Fruit fly (Drosophila melanogaster) whole organism, embryonic: ENCODE data around the gene SelT.

ENCODE experiments used
- Atf6 ChIP-seq: fragments of 200-800 bp; sonication (Bioruptor generic); IDR thresholded peaks from 2 replicates; pipeline ENCODE4 v1.3.6; 2022; ENCODE audit warnings: missing biosample characterization, missing genetic modification characterization
- CG1024 ChIP-seq: fragments of 200-800 bp; sonication (Bioruptor generic); IDR thresholded peaks from 2 replicates; pipeline ENCODE4 v1.3.6; 2022; ENCODE audit warnings: missing biosample characterization, missing genetic modification characterization
- CG11247 ChIP-seq: fragments of 200-800 bp; sonication (Bioruptor generic); IDR thresholded peaks from 2 replicates; pipeline ENCODE4 v1.3.6; 2022; ENCODE audit warnings: missing biosample characterization, missing genetic modification characterization
- CG11398 ChIP-seq: fragments of 200-800 bp; sonication (Bioruptor generic); optimal IDR thresholded peaks from 2 replicates; lab custom pipeline; 2016; ENCODE audit warnings: missing biosample characterization, missing genetic modification characterization
- CG11696 ChIP-seq: fragments of 200-800 bp; sonication (Bioruptor generic); IDR thresholded peaks from 2 replicates; pipeline ENCODE4 v1.3.6; 2022; ENCODE audit warnings: missing biosample characterization, missing genetic modification characterization
- CG13287 ChIP-seq: fragments of 200-800 bp; sonication (Bioruptor generic); IDR thresholded peaks from 2 replicates; pipeline ENCODE4 v1.3.6; 2022; ENCODE audit warnings: missing biosample characterization, missing genetic modification characterization; ENCODE audit not compliant: partially characterized antibody
- CG13775 ChIP-seq: fragments of 200-800 bp; sonication (Bioruptor generic); optimal IDR thresholded peaks from 3 replicates; lab custom pipeline; 2017; ENCODE audit warnings: missing biosample characterization, mild to moderate bottlenecking, missing genetic modification characterization
- CG13894 ChIP-seq: fragments of 200-800 bp; sonication (Bioruptor generic); optimal IDR thresholded peaks from 3 replicates; lab custom pipeline; 2018; ENCODE audit warnings: missing biosample characterization, mild to moderate bottlenecking, missing genetic modification characterization, moderate library complexity
- CG15011 ChIP-seq: fragments of 200-800 bp; sonication (Bioruptor generic); optimal IDR thresholded peaks from 3 replicates; lab custom pipeline; 2018; ENCODE audit warnings: missing biosample characterization, mild to moderate bottlenecking, missing genetic modification characterization
- CG17802 ChIP-seq: fragments of 200-800 bp; sonication (Bioruptor generic); optimal IDR thresholded peaks from 2 replicates; lab custom pipeline; 2018; ENCODE audit warnings: missing biosample characterization, mild to moderate bottlenecking, missing genetic modification characterization, moderate library complexity
- CG18599 ChIP-seq: fragments of 200-800 bp; sonication (Bioruptor generic); optimal IDR thresholded peaks from 3 replicates; lab custom pipeline; 2017; ENCODE audit warnings: missing biosample characterization, missing genetic modification characterization, mild to moderate bottlenecking, moderate library complexity, missing genetic modification reagents
- CG2875 ChIP-seq: fragments of 200-800 bp; sonication (Bioruptor generic); optimal IDR thresholded peaks from 2 replicates; lab custom pipeline; 2017; ENCODE audit warnings: missing biosample characterization, mild to moderate bottlenecking, missing genetic modification characterization, missing genetic modification reagents
- CG30403 ChIP-seq: fragments of 200-800 bp; sonication (Bioruptor generic); optimal IDR thresholded peaks from 3 replicates; lab custom pipeline; 2016; ENCODE audit warnings: missing biosample characterization, missing genetic modification characterization
- CG32772 ChIP-seq: fragments of 200-800 bp; sonication (Bioruptor generic); IDR thresholded peaks from 2 replicates; pipeline ENCODE4 v1.3.6; 2022; ENCODE audit warnings: missing biosample characterization, missing genetic modification characterization
- CG3407 ChIP-seq: fragments of 200-800 bp; sonication (Bioruptor generic); optimal IDR thresholded peaks from 2 replicates; lab custom pipeline; 2018; ENCODE audit warnings: missing biosample characterization, mild to moderate bottlenecking, missing genetic modification characterization
- CG3838 ChIP-seq: fragments of 200-800 bp; sonication (Bioruptor generic); optimal IDR thresholded peaks from 3 replicates; lab custom pipeline; 2016; ENCODE audit warnings: missing biosample characterization, missing genetic modification characterization
- CG4424 ChIP-seq: fragments of 200-800 bp; sonication (Bioruptor generic); optimal IDR thresholded peaks from 3 replicates; lab custom pipeline; 2016; ENCODE audit warnings: missing biosample characterization, missing genetic modification characterization
- CG4854 ChIP-seq: fragments of 200-800 bp; sonication (Bioruptor generic); optimal IDR thresholded peaks from 2 replicates; lab custom pipeline; 2016; ENCODE audit warnings: missing biosample characterization, missing genetic modification characterization, inconsistent platforms
- CG6272 ChIP-seq: fragments of 200-800 bp; sonication (Bioruptor generic); IDR thresholded peaks from 2 replicates; pipeline ENCODE4 v1.3.6; 2022; ENCODE audit warnings: missing biosample characterization, missing genetic modification characterization
- CG6654 ChIP-seq: fragments of 200-800 bp; sonication (Bioruptor generic); optimal IDR thresholded peaks from 2 replicates; lab custom pipeline; 2017; ENCODE audit warnings: missing biosample characterization, mild to moderate bottlenecking, missing genetic modification characterization
- CG7786 ChIP-seq: fragments of 200-800 bp; sonication (Bioruptor generic); optimal IDR thresholded peaks from 2 replicates; lab custom pipeline; 2016; ENCODE audit warnings: missing biosample characterization, missing genetic modification characterization
- CG8290 ChIP-seq, 3 experiments: fragments of 200-800 bp; sonication (Bioruptor generic); optimal IDR thresholded peaks; 2 replicates each; lab custom pipeline; 2016 to 2019; ENCODE audit warnings: missing biosample characterization in 3 of 3, missing genetic modification characterization in 3 of 3, mild to moderate bottlenecking in 2 of 3, moderate library complexity in 1 of 3
- CG9215 ChIP-seq: fragments of 200-800 bp; sonication (Bioruptor generic); IDR thresholded peaks from 2 replicates; pipeline ENCODE4 v1.3.6; 2022; ENCODE audit warnings: missing biosample characterization, missing genetic modification characterization
- CHES-1-like ChIP-seq: fragments of 200-800 bp; sonication (Bioruptor generic); optimal IDR thresholded peaks from 2 replicates; lab custom pipeline; 2016; ENCODE audit warnings: missing biosample characterization, missing genetic modification characterization
- CTCF ChIP-seq: fragments of 200-800 bp; sonication (Bioruptor generic); optimal IDR thresholded peaks from 2 replicates; lab custom pipeline; 2017; ENCODE audit warnings: missing biosample characterization, mild to moderate bottlenecking, missing genetic modification characterization, moderate library complexity
- Dek ChIP-seq: fragments of 200-800 bp; sonication (Bioruptor generic); optimal IDR thresholded peaks from 3 replicates; lab custom pipeline; 2019; ENCODE audit warnings: missing biosample characterization, mild to moderate bottlenecking, missing genetic modification characterization, moderate library complexity
- Max ChIP-seq: fragments of 200-800 bp; sonication (Bioruptor generic); optimal IDR thresholded peaks from 2 replicates; lab custom pipeline; 2016; ENCODE audit warnings: missing biosample characterization, mild to moderate bottlenecking, missing genetic modification characterization
- Meics ChIP-seq: fragments of 200-800 bp; sonication (Bioruptor generic); optimal IDR thresholded peaks from 2 replicates; lab custom pipeline; 2017; ENCODE audit warnings: missing biosample characterization, mild to moderate bottlenecking, missing genetic modification characterization
- Opbp ChIP-seq: fragments of 200-800 bp; sonication (Bioruptor generic); IDR thresholded peaks from 3 replicates; pipeline ENCODE4 v1.3.6; 2022; ENCODE audit warnings: missing biosample characterization, missing genetic modification characterization; ENCODE audit not compliant: partially characterized antibody
- Pdp1 ChIP-seq, 2 experiments: fragments of 200-800 bp; sonication (Bioruptor generic); optimal IDR thresholded peaks; 3 replicates each; lab custom pipeline; 2016; ENCODE audit warnings: missing biosample characterization in 2 of 2, missing genetic modification characterization in 2 of 2, mild to moderate bottlenecking in 1 of 2, moderate library complexity in 1 of 2
- Spps ChIP-seq: fragments of 200-800 bp; sonication (Bioruptor generic); optimal IDR thresholded peaks from 2 replicates; lab custom pipeline; 2018; ENCODE audit warnings: missing biosample characterization, mild to moderate bottlenecking, missing genetic modification characterization
- Sry-β ChIP-seq: fragments of 200-800 bp; sonication (Bioruptor generic); optimal IDR thresholded peaks from 2 replicates; lab custom pipeline; 2018; ENCODE audit warnings: missing biosample characterization, mild to moderate bottlenecking, missing genetic modification characterization, moderate library complexity
- Sry-δ ChIP-seq: fragments of 200-800 bp; sonication (Bioruptor generic); optimal IDR thresholded peaks from 2 replicates; lab custom pipeline; 2016; ENCODE audit warnings: missing biosample characterization, missing genetic modification characterization
- bsh ChIP-seq, 2 experiments: fragments of 200-800 bp; sonication (Bioruptor generic); optimal IDR thresholded peaks; 2 replicates each; lab custom pipeline; 2017 to 2018; ENCODE audit warnings: mild to moderate bottlenecking in 2 of 2, missing biosample characterization in 2 of 2, missing genetic modification characterization in 2 of 2, moderate library complexity in 1 of 2
- caup ChIP-seq: fragments of 200-800 bp; sonication (Bioruptor generic); optimal IDR thresholded peaks from 3 replicates; lab custom pipeline; 2017; ENCODE audit warnings: missing biosample characterization, mild to moderate bottlenecking, missing genetic modification characterization, moderate library complexity; ENCODE audit not compliant: severe bottlenecking
- chinmo ChIP-seq: fragments of 200-800 bp; sonication (Bioruptor generic); IDR thresholded peaks from 4 replicates; pipeline ENCODE4 v1.3.6; 2022; ENCODE audit warnings: missing biosample characterization, missing genetic modification characterization; ENCODE audit not compliant: partially characterized antibody
- chn ChIP-seq: fragments of 200-800 bp; sonication (Bioruptor generic); optimal IDR thresholded peaks from 2 replicates; lab custom pipeline; 2016; ENCODE audit warnings: missing biosample characterization, missing genetic modification characterization
- cwo ChIP-seq: fragments of 200-800 bp; sonication (Bioruptor generic); optimal IDR thresholded peaks from 3 replicates; lab custom pipeline; 2017; ENCODE audit warnings: missing biosample characterization, missing genetic modification characterization, mild to moderate bottlenecking, moderate library complexity, missing genetic modification reagents
- dati ChIP-seq: fragments of 200-800 bp; sonication (Bioruptor generic); IDR thresholded peaks from 2 replicates; pipeline ENCODE4 v1.3.6; 2022; ENCODE audit warnings: missing biosample characterization, missing genetic modification characterization
- dpn ChIP-seq, 2 experiments: fragments of 200-800 bp; sonication (Bioruptor generic); optimal IDR thresholded peaks; 3 replicates each; lab custom pipeline; 2016; ENCODE audit warnings: missing biosample characterization in 2 of 2, missing genetic modification characterization in 2 of 2
- en ChIP-seq: fragments of 200-800 bp; sonication (Bioruptor generic); optimal IDR thresholded peaks from 2 replicates; lab custom pipeline; 2016; ENCODE audit warnings: missing biosample characterization, missing genetic modification characterization
- fru ChIP-seq: fragments of >200 bp; optimal IDR thresholded peaks from 2 replicates; lab custom pipeline; 2017
- ham ChIP-seq: fragments of 200-800 bp; sonication (Bioruptor generic); IDR thresholded peaks from 2 replicates; pipeline ENCODE4 v1.3.6; 2022; ENCODE audit warnings: missing biosample characterization, missing genetic modification characterization
- oc ChIP-seq: fragments of 200-800 bp; sonication (Bioruptor generic); optimal IDR thresholded peaks from 2 replicates; lab custom pipeline; 2018; ENCODE audit warnings: missing biosample characterization, mild to moderate bottlenecking, missing genetic modification characterization, moderate library complexity
- org-1 ChIP-seq: fragments of 200-800 bp; sonication (Bioruptor generic); optimal IDR thresholded peaks from 2 replicates; lab custom pipeline; 2017; ENCODE audit warnings: missing biosample characterization, missing genetic modification characterization
- pb ChIP-seq: fragments of 200-800 bp; sonication (Bioruptor generic); optimal IDR thresholded peaks from 3 replicates; lab custom pipeline; 2016; ENCODE audit warnings: missing biosample characterization, missing genetic modification characterization
- pnt ChIP-seq: fragments of 200-800 bp; sonication (Bioruptor generic); optimal IDR thresholded peaks from 3 replicates; lab custom pipeline; 2016; ENCODE audit warnings: missing biosample characterization, missing genetic modification characterization
- sob ChIP-seq: fragments of 200-800 bp; sonication (Bioruptor generic); IDR thresholded peaks from 2 replicates; pipeline ENCODE4 v1.3.6; 2022; ENCODE audit warnings: missing biosample characterization, missing genetic modification characterization
- sug ChIP-seq: fragments of 200-800 bp; optimal IDR thresholded peaks from 2 replicates; lab custom pipeline; 2019; ENCODE audit warnings: missing biosample characterization, mild to moderate bottlenecking, missing genetic modification characterization, moderate library complexity
- vnd ChIP-seq: fragments of 200-800 bp; sonication (Bioruptor generic); IDR thresholded peaks from 3 replicates; pipeline ENCODE4 v1.3.6; 2022; ENCODE audit warnings: missing biosample characterization, missing genetic modification characterization; ENCODE audit not compliant: partially characterized antibody
- wek ChIP-seq: fragments of 200-800 bp; sonication (Bioruptor generic); optimal IDR thresholded peaks from 3 replicates; lab custom pipeline; 2018; ENCODE audit warnings: missing biosample characterization, mild to moderate bottlenecking, missing genetic modification characterization, moderate library complexity

The SelT gene

dm6 chr2L:5043043-5043442, 32.3 kb downstream of the SelT start, which contains the start of the genes CG33995, CG44000 and CG44001:
TSS of gene CG33995 (plus strand) at chr2L:5043270.
TSS of gene CG44000 (plus strand) at chr2L:5043270.
TSS of gene CG44001 (plus strand) at chr2L:5043270.
- peak; percentile 40 for TF ChIP-seq caup (GFP tag; lab: Kevin White, UChicago)
- TF ChIP-seq org-1 (GFP tag; lab: Kevin White, UChicago) = no peak
- no peak for TF ChIP-seq bsh (GFP tag; optimal IDR thresholded peaks at IDR 0.05; lab: Kevin White, UChicago)
- TF ChIP-seq cwo (GFP tag; lab: Kevin White, UChicago) = no peak
- TF ChIP-seq Atf6 (GFP tag; lab: Robert Waterston, UW) = no peak
- TF ChIP-seq ham (GFP tag; lab: Robert Waterston, UW) = no peak
- peak; percentile 22; the same call in 1 of the 2 replicates for TF ChIP-seq CG9215 (GFP tag; lab: Robert Waterston, UW)
- TF ChIP-seq CG7786 (GFP tag; lab: Kevin White, UChicago) = peak; percentile 60
- TF ChIP-seq CG6654 (GFP tag; lab: Kevin White, UChicago) = no peak
- TF ChIP-seq dpn (GFP tag; optimal IDR thresholded peaks at IDR 0.05; lab: Kevin White, UChicago) = peak; percentile 64 to 76
- peak; percentile 50 for TF ChIP-seq Max (GFP tag; lab: Kevin White, UChicago)
- TF ChIP-seq CG2875 (GFP tag; lab: Kevin White, UChicago) = no peak
- TF ChIP-seq vnd (GFP tag; lab: Robert Waterston, UW) = no peak
- TF ChIP-seq pb = no peak
- TF ChIP-seq CG4854 (GFP tag; lab: Kevin White, UChicago) = peak; percentile 55
- TF ChIP-seq Sry-β (GFP tag; lab: Kevin White, UChicago) = no peak
- peak; percentile 67 for TF ChIP-seq CG30403
- peak; percentile 23 to 76 for TF ChIP-seq Pdp1 (GFP tag; optimal IDR thresholded peaks at IDR 0.05; lab: Kevin White, UChicago)
- TF ChIP-seq chn = peak; percentile 63
- peak; percentile 28 for TF ChIP-seq oc (tag; lab: Kevin White, UChicago)
- TF ChIP-seq CG13775 (GFP tag; lab: Kevin White, UChicago) = peak; percentile 1
- peak; percentile 55 for TF ChIP-seq CG13287 (GFP tag; lab: Robert Waterston, UW)
- peak; percentile 45 for TF ChIP-seq en
- TF ChIP-seq CG11247 (GFP tag; lab: Robert Waterston, UW) = 0 out of 2 replicates have a peak, but pooled peaks have one; percentile 12
- TF ChIP-seq Opbp (GFP tag; lab: Robert Waterston, UW) = peak; percentile 80
- peak; percentile 49; the same call in 1 of the 2 replicates for TF ChIP-seq CG1024 (GFP tag; lab: Robert Waterston, UW)
- TF ChIP-seq CG8290 (GFP tag; optimal IDR thresholded peaks at IDR 0.05; lab: Kevin White, UChicago) = peak; percentile 58
- peak in 1 of 2 experiments; percentile 91 for TF ChIP-seq CG8290 (tag; optimal IDR thresholded peaks at IDR 0.05; lab: Kevin White, UChicago)
- TF ChIP-seq CG11398 = no peak
- no peak for TF ChIP-seq CG3838 (GFP tag; lab: Kevin White, UChicago)
- TF ChIP-seq CG15011 (GFP tag; lab: Kevin White, UChicago) = no peak
- no peak for TF ChIP-seq CTCF
- TF ChIP-seq pnt (GFP tag; lab: Kevin White, UChicago) = peak; percentile 28
- TF ChIP-seq dati = no peak
- TF ChIP-seq Meics (GFP tag; lab: Kevin White, UChicago) = peak; percentile 45
- no peak for TF ChIP-seq wek
- TF ChIP-seq CG13894 (tag; lab: Kevin White, UChicago) = peak; percentile 34
- TF ChIP-seq Dek = peak; percentile 24
- no peak for TF ChIP-seq CG11696
- TF ChIP-seq Sry-δ (GFP tag; lab: Kevin White, UChicago) = peak; percentile 52
- TF ChIP-seq CG18599 (GFP tag; lab: Kevin White, UChicago) = no peak
- no peak for TF ChIP-seq CG6272 (GFP tag; lab: Robert Waterston, UW)
- peak; percentile 5 for TF ChIP-seq CG4424 (GFP tag; lab: Kevin White, UChicago)
- no peak for TF ChIP-seq CG17802
- TF ChIP-seq CHES-1-like (GFP tag; lab: Kevin White, UChicago) = peak; percentile 56
- TF ChIP-seq sug (tag; lab: Kevin White, UChicago) = peak; percentile 33
- no peak for TF ChIP-seq CG3407 (GFP tag; lab: Kevin White, UChicago)
- no peak for TF ChIP-seq Spps (tag; lab: Kevin White, UChicago)
- TF ChIP-seq fru (lab: Kevin White, UChicago) = no peak
- TF ChIP-seq chinmo = no peak
- TF ChIP-seq sob (GFP tag; lab: Robert Waterston, UW) = peak; percentile 55
- 0 out of 2 replicates have a peak, but pooled peaks have one; percentile 13 for TF ChIP-seq CG32772 (GFP tag; lab: Robert Waterston, UW)
